Fruit fly (Drosophila melanogaster) whole organism, embryonic: Measurements from ENCODE around the gene drl.

Experiments
- CG10267 ChIP-seq: fragments of 200-800 bp; sonication (Bioruptor generic); optimal IDR thresholded peaks from 2 replicates; lab custom pipeline; 2018; ENCODE audit warnings: missing biosample characterization, mild to moderate bottlenecking, missing genetic modification characterization, moderate library complexity
- CG10366 ChIP-seq: fragments of 200-800 bp; sonication (Bioruptor generic); IDR thresholded peaks from 2 replicates; pipeline ENCODE4 v1.3.6; 2022; ENCODE audit warnings: missing biosample characterization, missing genetic modification characterization
- CG10543 ChIP-seq: fragments of 200-800 bp; sonication (Bioruptor generic); optimal IDR thresholded peaks from 3 replicates; lab custom pipeline; 2017; ENCODE audit warnings: missing biosample characterization, mild to moderate bottlenecking, missing genetic modification characterization, moderate library complexity
- CG10979 ChIP-seq: fragments of 200-800 bp; sonication (Bioruptor generic); optimal IDR thresholded peaks from 2 replicates; lab custom pipeline; 2018; ENCODE audit warnings: missing biosample characterization, mild to moderate bottlenecking, missing genetic modification characterization, moderate library complexity
- CG11695 ChIP-seq: fragments of 200-800 bp; sonication (Bioruptor generic); IDR thresholded peaks from 3 replicates; pipeline ENCODE4 v1.3.6; 2022; ENCODE audit warnings: missing biosample characterization, missing genetic modification characterization
- CG12104 ChIP-seq: fragments of 200-800 bp; sonication (Bioruptor generic); optimal IDR thresholded peaks from 3 replicates; lab custom pipeline; 2016; ENCODE audit warnings: missing biosample characterization, missing genetic modification characterization
- CG12744 ChIP-seq: fragments of 200-800 bp; sonication (Bioruptor generic); optimal IDR thresholded peaks from 2 replicates; lab custom pipeline; 2016; ENCODE audit warnings: missing biosample characterization, missing genetic modification characterization
- CG1603 ChIP-seq: fragments of 200-800 bp; sonication (Bioruptor generic); optimal IDR thresholded peaks from 2 replicates; lab custom pipeline; 2019; ENCODE audit warnings: missing biosample characterization, mild to moderate bottlenecking, missing genetic modification characterization, moderate library complexity
- CG17186 ChIP-seq: fragments of 200-800 bp; sonication (Bioruptor generic); optimal IDR thresholded peaks from 3 replicates; lab custom pipeline; 2017; ENCODE audit warnings: missing biosample characterization, missing genetic modification reagents, missing genetic modification characterization
- CG17359 ChIP-seq: fragments of 200-800 bp; sonication (Bioruptor generic); optimal IDR thresholded peaks from 3 replicates; lab custom pipeline; 2018; ENCODE audit warnings: missing biosample characterization, mild to moderate bottlenecking, missing genetic modification characterization, moderate library complexity
- CG17612 ChIP-seq: fragments of 200-800 bp; sonication (Bioruptor generic); IDR thresholded peaks from 2 replicates; pipeline ENCODE4 v1.3.6; 2022; ENCODE audit warnings: missing biosample characterization, missing genetic modification characterization
- CG18011 ChIP-seq: fragments of 200-800 bp; sonication (Bioruptor generic); optimal IDR thresholded peaks from 2 replicates; lab custom pipeline; 2017; ENCODE audit warnings: missing biosample characterization, missing genetic modification characterization, mild to moderate bottlenecking, moderate library complexity, missing genotype
- CG1832 ChIP-seq: fragments of 200-800 bp; sonication (Bioruptor generic); optimal IDR thresholded peaks from 2 replicates; lab custom pipeline; 2017; ENCODE audit warnings: missing biosample characterization, mild to moderate bottlenecking, missing genetic modification characterization, inconsistent platforms
- CG2202 ChIP-seq: fragments of 200-800 bp; sonication (Bioruptor generic); optimal IDR thresholded peaks from 2 replicates; lab custom pipeline; 2018; ENCODE audit warnings: missing biosample characterization, mild to moderate bottlenecking, missing genetic modification characterization
- CG32772 ChIP-seq: fragments of 200-800 bp; sonication (Bioruptor generic); IDR thresholded peaks from 2 replicates; pipeline ENCODE4 v1.3.6; 2022; ENCODE audit warnings: missing biosample characterization, missing genetic modification characterization
- CG8290 ChIP-seq, 3 experiments: fragments of 200-800 bp; sonication (Bioruptor generic); optimal IDR thresholded peaks; 2 replicates each; lab custom pipeline; 2016 to 2019; ENCODE audit warnings: missing biosample characterization in 3 of 3, missing genetic modification characterization in 3 of 3, mild to moderate bottlenecking in 2 of 3, moderate library complexity in 1 of 3
- CG9215 ChIP-seq: fragments of 200-800 bp; sonication (Bioruptor generic); IDR thresholded peaks from 2 replicates; pipeline ENCODE4 v1.3.6; 2022; ENCODE audit warnings: missing biosample characterization, missing genetic modification characterization
- CG9876 ChIP-seq: fragments of 200-800 bp; sonication (Bioruptor generic); optimal IDR thresholded peaks from 2 replicates; lab custom pipeline; 2016; ENCODE audit warnings: missing biosample characterization, missing genetic modification characterization
- CoRest ChIP-seq: fragments of 200-800 bp; sonication (Bioruptor generic); optimal IDR thresholded peaks from 3 replicates; lab custom pipeline; 2018; ENCODE audit warnings: missing biosample characterization, mild to moderate bottlenecking, missing genetic modification characterization, moderate library complexity
- Dek ChIP-seq: fragments of 200-800 bp; sonication (Bioruptor generic); optimal IDR thresholded peaks from 3 replicates; lab custom pipeline; 2019; ENCODE audit warnings: missing biosample characterization, mild to moderate bottlenecking, missing genetic modification characterization, moderate library complexity
- Fer3 ChIP-seq: fragments of 200-800 bp; sonication (Bioruptor generic); optimal IDR thresholded peaks from 2 replicates; lab custom pipeline; 2018; ENCODE audit warnings: missing biosample characterization, mild to moderate bottlenecking, missing genetic modification characterization, moderate library complexity
- Hr78 ChIP-seq, 2 experiments: fragments of 200-800 bp in 1 of 2; fragments of >200 bp in 1 of 2; sonication (Bioruptor generic) in 1 of 2; optimal IDR thresholded peaks; 2 replicates each; lab custom pipeline; 2017 to 2019; ENCODE audit warnings: missing biosample characterization in 2 of 2, missing genetic modification characterization in 2 of 2, mild to moderate bottlenecking in 1 of 2, moderate library complexity in 1 of 2
- Hsf ChIP-seq: fragments of 200-800 bp; sonication (Bioruptor generic); optimal IDR thresholded peaks from 3 replicates; lab custom pipeline; 2016; ENCODE audit warnings: missing biosample characterization, missing genetic modification characterization
- NK7.1 ChIP-seq: fragments of 200-800 bp; sonication (Bioruptor generic); optimal IDR thresholded peaks from 3 replicates; lab custom pipeline; 2016; ENCODE audit warnings: missing biosample characterization, missing genetic modification characterization
- Nf-YC ChIP-seq: fragments of 200-800 bp; optimal IDR thresholded peaks from 3 replicates; lab custom pipeline; 2019; ENCODE audit warnings: missing biosample characterization, mild to moderate bottlenecking, missing genetic modification characterization, moderate library complexity
- NfI ChIP-seq: fragments of 200-800 bp; sonication (Bioruptor generic); optimal IDR thresholded peaks from 3 replicates; lab custom pipeline; 2018; ENCODE audit warnings: missing biosample characterization, mild to moderate bottlenecking, missing genetic modification characterization, moderate library complexity
- Optix ChIP-seq: fragments of 200-800 bp; sonication (Bioruptor generic); IDR thresholded peaks from 3 replicates; pipeline ENCODE4 v1.3.6; 2022; ENCODE audit warnings: missing biosample characterization, missing genetic modification characterization
- Pdp1 ChIP-seq, 2 experiments: fragments of 200-800 bp; sonication (Bioruptor generic); optimal IDR thresholded peaks; 3 replicates each; lab custom pipeline; 2016; ENCODE audit warnings: missing biosample characterization in 2 of 2, missing genetic modification characterization in 2 of 2, mild to moderate bottlenecking in 1 of 2, moderate library complexity in 1 of 2
- Ptx1 ChIP-seq: fragments of 200-800 bp; sonication (Bioruptor generic); IDR thresholded peaks from 2 replicates; pipeline ENCODE4 v1.3.6; 2022; ENCODE audit warnings: missing biosample characterization, missing genetic modification characterization
- TFAM ChIP-seq: fragments of 200-800 bp; sonication (Bioruptor generic); optimal IDR thresholded peaks from 2 replicates; lab custom pipeline; 2017; ENCODE audit warnings: missing biosample characterization, missing genetic modification characterization, inconsistent platforms
- Xrp1 ChIP-seq: fragments of 200-800 bp; sonication (Bioruptor generic); IDR thresholded peaks from 2 replicates; pipeline ENCODE4 v1.3.6; 2022; ENCODE audit warnings: missing biosample characterization, missing genetic modification characterization
- ac ChIP-seq: fragments of 200-800 bp; sonication (Bioruptor generic); optimal IDR thresholded peaks from 3 replicates; lab custom pipeline; 2017; ENCODE audit warnings: missing biosample characterization, mild to moderate bottlenecking, missing genetic modification characterization
- btn ChIP-seq: fragments of 200-800 bp; sonication (Bioruptor generic); optimal IDR thresholded peaks from 2 replicates; lab custom pipeline; 2016; ENCODE audit warnings: missing biosample characterization, missing genetic modification characterization
- chm ChIP-seq: fragments of 200-800 bp; sonication (Bioruptor generic); IDR thresholded peaks from 2 replicates; pipeline ENCODE4 v1.3.6; 2022; ENCODE audit warnings: missing biosample characterization, missing genetic modification characterization
- dpn ChIP-seq, 2 experiments: fragments of 200-800 bp; sonication (Bioruptor generic); optimal IDR thresholded peaks; 3 replicates each; lab custom pipeline; 2016; ENCODE audit warnings: missing biosample characterization in 2 of 2, missing genetic modification characterization in 2 of 2
- esg ChIP-seq: fragments of 200-800 bp; sonication (Bioruptor generic); conservative IDR thresholded peaks from 2 replicates; pipeline ENCODE4 v1.3.6; 2022; ENCODE audit warnings: missing biosample characterization, missing genetic modification characterization
- ewg ChIP-seq: fragments of 200-800 bp; sonication (Bioruptor generic); optimal IDR thresholded peaks from 3 replicates; lab custom pipeline; 2017; ENCODE audit warnings: mild to moderate bottlenecking, missing biosample characterization, missing genetic modification reagents, missing genetic modification characterization
- fd96Cb ChIP-seq: fragments of 200-800 bp; sonication (Bioruptor generic); optimal IDR thresholded peaks from 2 replicates; lab custom pipeline; 2018; ENCODE audit warnings: missing biosample characterization, mild to moderate bottlenecking, missing genetic modification characterization, moderate library complexity
- gcm2 ChIP-seq: fragments of 200-800 bp; sonication (Bioruptor generic); optimal IDR thresholded peaks from 2 replicates; lab custom pipeline; 2016; ENCODE audit warnings: missing biosample characterization, missing genetic modification characterization
- gem ChIP-seq: fragments of 200-800 bp; sonication (Bioruptor generic); optimal IDR thresholded peaks from 2 replicates; lab custom pipeline; 2019; ENCODE audit warnings: missing biosample characterization, mild to moderate bottlenecking, missing genetic modification characterization, moderate library complexity
- grn ChIP-seq: fragments of 200-800 bp; sonication (Bioruptor generic); optimal IDR thresholded peaks from 3 replicates; lab custom pipeline; 2017; ENCODE audit warnings: missing biosample characterization, missing genetic modification characterization
- gsb-n ChIP-seq: fragments of 200-800 bp; sonication (Bioruptor generic); optimal IDR thresholded peaks from 3 replicates; lab custom pipeline; 2018; ENCODE audit warnings: missing biosample characterization, mild to moderate bottlenecking, missing genetic modification characterization
- h ChIP-seq: fragments of >200 bp; optimal IDR thresholded peaks from 2 replicates; lab custom pipeline; 2017
- klu ChIP-seq: fragments of 200-800 bp; sonication (Bioruptor generic); IDR thresholded peaks from 2 replicates; pipeline ENCODE4 v1.3.6; 2022; ENCODE audit warnings: missing biosample characterization, missing genetic modification characterization
- luna ChIP-seq: fragments of 200-800 bp; sonication (Bioruptor generic); optimal IDR thresholded peaks from 2 replicates; lab custom pipeline; 2016; ENCODE audit warnings: missing biosample characterization, missing genetic modification characterization
- nerfin-2 ChIP-seq: fragments of 200-800 bp; sonication (Bioruptor generic); IDR thresholded peaks from 2 replicates; pipeline ENCODE4 v1.3.6; 2022; ENCODE audit warnings: missing biosample characterization, missing genetic modification characterization; ENCODE audit not compliant: partially characterized antibody
- sima ChIP-seq: fragments of 200-800 bp; sonication (Bioruptor generic); optimal IDR thresholded peaks from 2 replicates; lab custom pipeline; 2016; ENCODE audit warnings: missing biosample characterization, missing genetic modification characterization
- stc ChIP-seq: fragments of 200-800 bp; sonication (Bioruptor generic); IDR thresholded peaks from 2 replicates; pipeline ENCODE4 v1.3.6; 2022; ENCODE audit warnings: missing biosample characterization, missing genetic modification characterization
- tap ChIP-seq: fragments of 200-800 bp; optimal IDR thresholded peaks from 3 replicates; lab custom pipeline; 2019; ENCODE audit warnings: missing biosample characterization, mild to moderate bottlenecking, missing genetic modification characterization, moderate library complexity
- trh ChIP-seq: fragments of 200-800 bp; sonication (Bioruptor generic); optimal IDR thresholded peaks from 2 replicates; lab custom pipeline; 2016; ENCODE audit warnings: missing biosample characterization, missing genetic modification characterization
- ttk ChIP-seq: fragments of 200-800 bp; sonication (Bioruptor generic); IDR thresholded peaks from 2 replicates; pipeline ENCODE4 v2.1.2; 2022; ENCODE audit warnings: missing biosample characterization, missing genetic modification characterization

The drl gene

DNA sequence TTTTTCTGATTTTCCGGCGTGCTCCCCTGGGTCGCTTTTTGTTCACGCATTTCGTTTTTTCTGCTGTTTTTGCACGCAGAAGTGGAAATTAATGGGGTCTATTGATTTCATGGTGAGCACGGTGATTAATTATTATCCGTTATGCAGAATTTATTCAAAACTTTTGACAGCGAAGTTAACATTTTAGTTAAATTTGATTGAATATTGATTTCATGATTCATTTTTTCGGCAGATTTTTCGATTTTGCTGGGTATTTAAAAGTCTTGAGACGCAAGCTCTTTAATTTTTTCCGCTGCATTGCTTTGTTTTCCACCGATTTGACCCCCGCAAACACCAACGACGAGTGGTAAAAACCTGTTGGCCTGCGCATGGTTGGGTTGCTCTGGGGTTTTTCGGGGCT is 62.3 kb downstream of the drl start (continued):
- TF ChIP-seq ttk (GFP tag; lab: Robert Waterston, UW) = peak; percentile 85
- no peak for TF ChIP-seq CG9876 (GFP tag; lab: Kevin White, UChicago)
- peak; percentile 44 for TF ChIP-seq fd96Cb (tag; lab: Kevin White, UChicago)
- no peak for TF ChIP-seq NK7.1 (GFP tag; lab: Kevin White, UChicago)
- peak; percentile 52; the same call in 1 of the 2 replicates for TF ChIP-seq chm (GFP tag; lab: Robert Waterston, UW)
- peak in 1 of 2 experiments; percentile 39 for TF ChIP-seq dpn (GFP tag; optimal IDR thresholded peaks at IDR 0.05; lab: Kevin White, UChicago)
- peak; percentile 55 for TF ChIP-seq gsb-n
- TF ChIP-seq gem = peak; percentile 67
- TF ChIP-seq CG1832 (GFP tag; lab: Kevin White, UChicago) = no peak
- no peak for TF ChIP-seq CG17612
- TF ChIP-seq CG32772 = peak; percentile 52; the same call in 1 of the 2 replicates
- peak; percentile 49 for TF ChIP-seq ewg
- TF ChIP-seq Pdp1 (GFP tag; optimal IDR thresholded peaks at IDR 0.05; lab: Kevin White, UChicago) = peak in 1 of 2 experiments; percentile 11
- TF ChIP-seq CG12104 (GFP tag; lab: Kevin White, UChicago) = no peak
- TF ChIP-seq TFAM (GFP tag; lab: Kevin White, UChicago) = no peak
- peak; percentile 26 for TF ChIP-seq CG10979
- no peak for TF ChIP-seq klu (GFP tag; lab: Robert Waterston, UW)
- TF ChIP-seq CG10267 (tag; lab: Kevin White, UChicago) = no peak
- no peak for TF ChIP-seq h (lab: Kevin White, UChicago)
- no peak for TF ChIP-seq CG2202 (tag; lab: Kevin White, UChicago)
- TF ChIP-seq CoRest = peak; percentile 31
- TF ChIP-seq Nf-YC (tag; lab: Kevin White, UChicago) = no peak
- TF ChIP-seq CG10366 (GFP tag; lab: Robert Waterston, UW) = peak; percentile 33; the same call in 1 of the 2 replicates
- peak; percentile 76 for TF ChIP-seq Ptx1 (GFP tag; lab: Robert Waterston, UW)
- TF ChIP-seq ac = no peak
- no peak for TF ChIP-seq CG12744 (GFP tag; lab: Kevin White, UChicago)
- peak in 1 of 2 experiments; percentile 39 for TF ChIP-seq Hr78 (GFP tag; optimal IDR thresholded peaks at IDR 0.05; lab: Kevin White, UChicago)
- TF ChIP-seq CG10543 (GFP tag; lab: Kevin White, UChicago) = no peak
- no peak for TF ChIP-seq gcm2 (GFP tag; lab: Kevin White, UChicago)
- no peak for TF ChIP-seq CG9215 (GFP tag; lab: Robert Waterston, UW)
- no peak for TF ChIP-seq trh (GFP tag; lab: Kevin White, UChicago)
- no peak for TF ChIP-seq tap (tag; lab: Kevin White, UChicago)
- peak; percentile 25 for TF ChIP-seq Hsf (GFP tag; lab: Kevin White, UChicago)
- no peak for TF ChIP-seq CG8290 (GFP tag; optimal IDR thresholded peaks at IDR 0.05; lab: Kevin White, UChicago)
- TF ChIP-seq CG8290 (tag; optimal IDR thresholded peaks at IDR 0.05; lab: Kevin White, UChicago) = no peak
- no peak for TF ChIP-seq btn
- TF ChIP-seq Dek (tag; lab: Kevin White, UChicago) = no peak
- no peak for TF ChIP-seq sima
- no peak for TF ChIP-seq nerfin-2 (GFP tag; lab: Robert Waterston, UW)
- no peak for TF ChIP-seq CG17186 (GFP tag; lab: Kevin White, UChicago)
- TF ChIP-seq Optix (GFP tag; lab: Robert Waterston, UW) = peak; percentile 63; the same call in 2 of the 3 replicates
- no peak for TF ChIP-seq CG18011 (GFP tag; lab: Kevin White, UChicago)
- no peak for TF ChIP-seq grn
- TF ChIP-seq luna (GFP tag; lab: Kevin White, UChicago) = no peak
- peak; percentile 58 for TF ChIP-seq stc (GFP tag; lab: Robert Waterston, UW)
- TF ChIP-seq CG17359 (tag; lab: Kevin White, UChicago) = peak; percentile 31
- peak; percentile 25 for TF ChIP-seq NfI
- TF ChIP-seq CG11695 = peak; percentile 56; the same call in 1 of the 3 replicates
- TF ChIP-seq esg (GFP tag; lab: Robert Waterston, UW) = peak; percentile 33
- peak; percentile 51; the same call in 1 of the 2 replicates for TF ChIP-seq Xrp1 (GFP tag; lab: Robert Waterston, UW)
- TF ChIP-seq CG1603 (tag; lab: Kevin White, UChicago) = peak; percentile 27
- TF ChIP-seq Fer3 = no peak
